Worm (Caenorhabditis elegans) whole organism, L4 larva: ENCODE results near the gene T22C8.3.

Source experiments
- F37D6.2 ChIP-seq: sonication (generic microtip); optimal IDR thresholded peaks from 2 replicates; lab custom pipeline; 2016; ENCODE audit warnings: mild to moderate bottlenecking, missing genetic modification characterization, missing compliant biosample characterization
- cey-2 ChIP-seq: sonication (generic microtip); optimal IDR thresholded peaks from 3 replicates; lab custom pipeline; 2017; ENCODE audit warnings: missing genetic modification characterization, mild to moderate bottlenecking, missing compliant biosample characterization, antibody characterized with exemption, borderline replicate concordance; ENCODE audit not compliant: insufficient read depth
- daf-12 ChIP-seq: fragments of 150-350 bp; optimal IDR thresholded peaks from 2 replicates; lab custom pipeline; 2014; ENCODE audit warnings: missing biosample characterization, missing genetic modification reagents, missing genetic modification characterization
- mdl-1 ChIP-seq, 2 experiments: fragments of 150-350 bp in 1 of 2; sonication (generic microtip) in 1 of 2; optimal IDR thresholded peaks; 2 replicates each; lab custom pipeline; 2014 to 2017; ENCODE audit warnings: missing biosample characterization in 2 of 2, missing genetic modification characterization in 2 of 2
- nhr-28 ChIP-seq: fragments of 150-350 bp; optimal IDR thresholded peaks from 2 replicates; lab custom pipeline; 2014; ENCODE audit warnings: missing biosample characterization, missing genetic modification characterization
- nhr-6 ChIP-seq: fragments of 150-350 bp; optimal IDR thresholded peaks from 2 replicates; lab custom pipeline; 2014; ENCODE audit warnings: missing biosample characterization, missing genetic modification characterization
- pqm-1 ChIP-seq: sonication (generic microtip); optimal IDR thresholded peaks from 2 replicates; lab custom pipeline; 2017; ENCODE audit warnings: missing biosample characterization, missing genetic modification characterization
- zip-11 ChIP-seq: fragments of 200-800 bp; sonication (Bioruptor generic); IDR thresholded peaks from 2 replicates; pipeline ENCODE4 v1.3.6; 2022; ENCODE audit warnings: missing genetic modification characterization, missing compliant biosample characterization

- TF ChIP-seq F37D6.2 (tag; lab: Kevin White, UChicago) (no peak), pqm-1 (tag; lab: Kevin White, UChicago) (no peak), zip-11 (no peak), cey-2 (tag; lab: Kevin White, UChicago) (no peak), daf-12 (tag; lab: Kevin White, UChicago) (no peak), mdl-1 (tag; optimal IDR thresholded peaks at IDR 0.05; lab: Kevin White, UChicago) (no peak), nhr-6 (tag; lab: Kevin White, UChicago) (no peak), nhr-28 (tag; lab: Kevin White, UChicago) (no peak)
These were observed 15.8 kb upstream of the T22C8.3 start, which contains the start of gene vab-9 for ce11 chrII:8637615-8638014.
